Fruit fly (Drosophila melanogaster): ENCODE measurements around the gene Uxs.

Uxs gene

DNA sequence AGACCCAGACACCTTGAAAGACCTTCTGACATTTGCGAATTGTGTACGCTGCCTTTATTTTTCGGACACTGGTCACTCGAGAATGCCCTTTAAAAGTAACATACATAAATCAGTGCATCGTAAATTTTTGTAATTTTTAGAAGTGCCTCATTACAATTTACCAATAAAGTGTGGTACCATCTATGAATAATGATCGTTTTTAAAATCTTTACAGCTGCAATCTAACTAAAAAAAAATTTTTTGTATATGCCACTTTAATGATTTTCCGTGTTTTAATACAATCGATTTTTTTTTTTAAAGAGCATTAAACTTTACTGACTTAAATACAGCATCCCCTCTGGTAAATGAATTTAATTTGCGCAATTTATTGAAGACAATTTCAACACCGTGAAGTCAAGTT lies 23.6 kb upstream of the Uxs start (continued):
- TF ChIP-seq psq (GFP tag; optimal IDR thresholded peaks at IDR 0.05) (peak; percentile 52), GATAd (GFP tag; optimal IDR thresholded peaks at IDR 0.05) (no peak), dl (GFP tag; optimal IDR thresholded peaks at IDR 0.05; ENCODE audit: insufficient read depth in 1 of 2, partially characterized antibody in 2 of 2) (no peak), fru (GFP tag; optimal IDR thresholded peaks at IDR 0.05) (peak; percentile 78), OdsH (GFP tag; optimal IDR thresholded peaks at IDR 0.05) (peak; percentile 72), foxo (GFP tag; optimal IDR thresholded peaks at IDR 0.05) (peak in 1 of 2 experiments; percentile 67), Hr78 (GFP tag; optimal IDR thresholded peaks at IDR 0.05) (no peak)

DNA sequence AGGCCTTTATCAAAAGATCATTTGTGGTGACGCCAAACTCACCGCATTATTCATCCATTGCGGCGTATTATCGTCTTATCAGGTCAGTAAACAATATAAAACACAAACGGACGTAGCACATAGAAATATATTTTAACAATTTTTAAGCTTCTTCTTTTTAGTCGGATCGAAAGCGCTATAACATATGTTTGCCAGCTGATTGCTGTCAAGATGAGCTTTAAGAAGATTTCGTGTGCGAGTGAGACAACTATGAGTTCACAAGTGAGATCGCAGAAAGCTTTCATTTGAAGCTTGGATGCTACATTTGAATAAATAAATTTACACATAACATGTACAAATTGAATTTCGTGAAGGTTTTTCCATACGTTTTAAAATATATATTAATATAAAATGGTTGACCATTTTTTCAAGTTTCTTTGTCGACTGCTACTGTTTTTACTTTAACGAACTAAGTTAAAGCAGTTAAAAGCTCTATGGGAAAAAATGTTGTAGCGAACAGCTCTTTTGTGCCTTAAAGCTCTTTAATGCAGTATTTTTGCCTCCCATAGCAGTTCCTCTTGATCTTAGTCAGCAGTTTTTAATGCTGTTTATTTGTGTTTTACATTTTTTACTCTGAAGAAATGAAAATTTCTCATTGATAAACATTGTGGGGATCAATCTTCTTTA lies 21.9 kb upstream of the Uxs start, which contains the start of gene CG42445:
CG42445 (minus strand) TSS at position 186 of the 666 bp plus-strand sequence.
- TF ChIP-seq Abd-B (GFP tag; optimal IDR thresholded peaks at IDR 0.05) = no peak
- TF ChIP-seq Dif (GFP tag; optimal IDR thresholded peaks at IDR 0.05; ENCODE audit: partially characterized antibody) = peak; percentile 65
- no peak for TF ChIP-seq fru (GFP tag; optimal IDR thresholded peaks at IDR 0.05)
- TF ChIP-seq Vsx2 (GFP tag; optimal IDR thresholded peaks at IDR 0.05; ENCODE audit: partially characterized antibody) = peak; percentile 6
- TF ChIP-seq sage (GFP tag; optimal IDR thresholded peaks at IDR 0.05) = peak; percentile 62
- no peak for TF ChIP-seq Hr78 (GFP tag; optimal IDR thresholded peaks at IDR 0.05)
- peak; percentile 10 for TF ChIP-seq CrebA (GFP tag; optimal IDR thresholded peaks at IDR 0.05; ENCODE audit: borderline replicate concordance)
- peak; percentile 40 for TF ChIP-seq brk (GFP tag; optimal IDR thresholded peaks at IDR 0.05)
- no peak for TF ChIP-seq sv (GFP tag; optimal IDR thresholded peaks at IDR 0.05)
- no peak for TF ChIP-seq N (GFP tag; optimal IDR thresholded peaks at IDR 0.05)
- TF ChIP-seq Rel (GFP tag; optimal IDR thresholded peaks at IDR 0.05) = no peak
- TF ChIP-seq Rel (tag; optimal IDR thresholded peaks at IDR 0.05) = no peak
- TF ChIP-seq dsf (GFP tag; optimal IDR thresholded peaks at IDR 0.05; ENCODE audit: borderline replicate concordance) = no peak
- TF ChIP-seq HLH106 (tag; optimal IDR thresholded peaks at IDR 0.05) = no peak
- TF ChIP-seq usp (GFP tag; optimal IDR thresholded peaks at IDR 0.05) = no peak
- TF ChIP-seq ey (GFP tag; optimal IDR thresholded peaks at IDR 0.05) = no peak
- TF ChIP-seq GATAd (GFP tag; optimal IDR thresholded peaks at IDR 0.05) = no peak
- no peak for TF ChIP-seq OdsH (GFP tag; optimal IDR thresholded peaks at IDR 0.05)

DNA sequence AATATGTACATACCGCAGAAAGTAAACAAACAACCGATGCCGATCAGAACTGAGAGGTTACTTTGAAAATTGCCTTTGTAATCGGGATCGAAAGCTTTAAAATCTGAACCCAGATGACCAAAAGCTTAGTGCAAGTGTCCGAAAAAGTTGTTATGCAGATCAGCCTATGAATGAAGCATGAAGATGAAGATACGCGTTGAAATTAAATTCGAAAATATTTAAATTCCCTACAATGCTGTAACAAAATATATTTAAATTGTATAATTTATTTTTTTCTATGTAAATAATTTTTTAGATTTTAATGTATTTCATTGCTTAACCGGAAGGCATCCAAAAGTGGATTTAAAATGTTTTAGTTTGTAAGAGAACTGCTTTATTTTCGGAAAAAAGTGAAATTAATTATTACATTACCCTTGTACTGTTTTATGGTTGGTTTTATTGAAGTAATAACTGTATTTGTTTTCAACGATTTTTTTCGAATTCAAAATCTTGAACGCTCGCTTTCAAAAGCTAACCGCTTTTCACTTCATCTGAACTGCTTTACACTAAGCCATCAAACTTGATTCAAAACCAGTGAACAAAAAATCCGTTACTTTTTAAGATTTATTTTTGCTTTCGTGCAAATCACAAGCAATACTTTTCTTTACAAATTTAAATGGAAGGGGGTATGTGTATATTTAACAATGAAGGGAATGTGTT lies 20.9 kb upstream of the Uxs start, which contains the start of gene CG43886:
CG43886 (minus strand) TSS at position 51 of the 699 bp plus-strand sequence.
- peak; percentile 52 for TF ChIP-seq Dif (GFP tag; optimal IDR thresholded peaks at IDR 0.05; ENCODE audit: partially characterized antibody)
- no peak for TF ChIP-seq Myc (optimal IDR thresholded peaks at IDR 0.05)
- TF ChIP-seq HLH106 (tag; optimal IDR thresholded peaks at IDR 0.05) = no peak
- TF ChIP-seq dl (GFP tag; optimal IDR thresholded peaks at IDR 0.05; ENCODE audit: insufficient read depth in 1 of 2, partially characterized antibody in 2 of 2) = peak in 1 of 2 experiments; percentile 23
- no peak for TF ChIP-seq ey (GFP tag; optimal IDR thresholded peaks at IDR 0.05)
- no peak for TF ChIP-seq rgr (GFP tag; optimal IDR thresholded peaks at IDR 0.05)

DNA sequence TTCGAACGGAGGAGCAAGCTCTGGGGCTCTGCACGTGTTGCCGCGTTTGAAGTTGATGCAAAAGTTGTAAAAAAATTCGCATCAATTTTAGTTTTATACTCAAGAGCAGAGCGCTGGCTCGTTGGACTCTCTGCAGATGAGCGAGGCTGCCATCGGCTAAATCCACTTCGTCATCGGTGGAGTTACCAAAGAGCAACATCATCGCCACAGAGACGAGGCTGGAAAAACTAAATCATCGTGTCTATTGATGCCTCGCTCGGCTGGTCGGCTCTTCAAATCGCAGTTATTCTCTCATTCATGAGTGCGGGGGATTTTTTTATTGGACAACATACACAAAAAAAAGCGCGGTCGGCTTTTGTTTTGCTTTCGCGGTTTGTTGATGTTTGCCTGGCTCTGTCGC lies 15.3 kb upstream of the Uxs start, which contains the start of gene CG13675:
CG13675 (minus strand) TSS at position 83 of the 400 bp plus-strand sequence.
- TF ChIP-seq Rel (GFP tag; optimal IDR thresholded peaks at IDR 0.05) (no peak), Rel (tag; optimal IDR thresholded peaks at IDR 0.05) (peak; percentile 3), Jra (GFP tag; optimal IDR thresholded peaks at IDR 0.05) (no peak), sage (GFP tag; optimal IDR thresholded peaks at IDR 0.05) (no peak), Dif (GFP tag; optimal IDR thresholded peaks at IDR 0.05; ENCODE audit: partially characterized antibody) (no peak)

DNA sequence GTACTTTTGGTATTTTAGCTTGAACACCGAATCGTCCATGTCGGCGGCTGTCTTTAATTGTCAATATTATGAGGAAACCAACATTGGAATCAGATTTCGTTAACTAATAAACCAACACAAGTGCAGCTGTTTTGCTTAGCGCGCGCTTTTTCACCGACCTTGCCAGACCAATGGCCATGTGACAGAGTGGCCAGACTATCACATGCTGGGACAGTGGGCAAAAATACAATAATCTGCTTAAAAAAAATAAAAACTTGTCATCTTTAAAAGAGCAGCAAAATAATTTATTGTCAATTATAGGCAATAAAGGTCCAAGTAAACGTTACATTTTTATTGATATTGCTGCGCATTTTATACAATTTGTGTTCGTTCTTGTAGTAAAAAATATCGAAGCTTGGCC lies 4.9 kb upstream of the Uxs start, which contains the start of gene RecQ4:
RecQ4 (minus strand) TSS at position 161 of the 400 bp plus-strand sequence.
- TF ChIP-seq Hr78 (GFP tag; optimal IDR thresholded peaks at IDR 0.05) (no peak), rgr (GFP tag; optimal IDR thresholded peaks at IDR 0.05) (peak; percentile 14), foxo (GFP tag; optimal IDR thresholded peaks at IDR 0.05) (peak in 1 of 2 experiments; percentile 13), tai (GFP tag; optimal IDR thresholded peaks at IDR 0.05) (no peak), dl (GFP tag; optimal IDR thresholded peaks at IDR 0.05; ENCODE audit: insufficient read depth in 1 of 2, partially characterized antibody in 2 of 2) (peak in 1 of 2 experiments; percentile 4), ey (GFP tag; optimal IDR thresholded peaks at IDR 0.05) (peak; percentile 9), dsf (GFP tag; optimal IDR thresholded peaks at IDR 0.05; ENCODE audit: borderline replicate concordance) (no peak), Mio (GFP tag; optimal IDR thresholded peaks at IDR 0.05) (no peak), woc (GFP tag; optimal IDR thresholded peaks at IDR 0.05) (peak; percentile 9), N (GFP tag; optimal IDR thresholded peaks at IDR 0.05) (no peak), HLH106 (tag; optimal IDR thresholded peaks at IDR 0.05) (no peak), dmrt93B (GFP tag; optimal IDR thresholded peaks at IDR 0.05) (no peak), CG9705 (GFP tag; optimal IDR thresholded peaks at IDR 0.05) (no peak), h (GFP tag; optimal IDR thresholded peaks at IDR 0.05) (no peak), Hr83 (GFP tag; optimal IDR thresholded peaks at IDR 0.05; ENCODE audit: poor library complexity, severe bottlenecking) (no peak), Dif (GFP tag; optimal IDR thresholded peaks at IDR 0.05; ENCODE audit: partially characterized antibody) (no peak), Rel (GFP tag; optimal IDR thresholded peaks at IDR 0.05) (no peak), Rel (tag; optimal IDR thresholded peaks at IDR 0.05) (no peak), Abd-B (GFP tag; optimal IDR thresholded peaks at IDR 0.05) (no peak), Sp1 (GFP tag; optimal IDR thresholded peaks at IDR 0.05) (no peak), Jra (GFP tag; optimal IDR thresholded peaks at IDR 0.05) (no peak)

Data from whole organism, wandering third instar larva.